Worm (Caenorhabditis elegans): Measurements from ENCODE around the gene C36A4.11.

DNA sequence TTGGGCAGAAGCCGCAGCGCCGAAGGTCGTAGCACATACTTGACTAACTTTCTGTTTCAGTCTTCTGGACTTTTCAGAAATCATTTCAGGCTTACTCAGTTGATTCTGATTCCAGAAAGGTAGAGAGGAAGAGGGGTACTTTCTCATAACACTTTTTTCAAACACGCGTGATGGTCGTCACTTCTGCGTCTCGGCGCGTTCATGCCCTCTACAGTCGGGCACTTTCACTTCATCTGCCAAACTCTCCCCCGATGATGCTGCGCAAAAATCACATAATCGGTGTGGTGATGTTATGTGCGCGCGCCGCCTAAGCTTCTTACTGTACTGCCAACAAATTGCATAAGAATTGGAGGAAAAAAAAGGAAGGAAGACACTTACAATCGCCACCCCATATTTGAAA lies 32.8 kb upstream of the C36A4.11 start:
- no peak for TF ChIP-seq lin-32 (GFP tag; optimal IDR thresholded peaks at IDR 0.05)
- no peak for TF ChIP-seq mep-1 (tag; optimal IDR thresholded peaks at IDR 0.05)
- TF ChIP-seq flh-1 (GFP tag; optimal IDR thresholded peaks at IDR 0.05): no peak
- no peak for TF ChIP-seq nhr-237 (tag; optimal IDR thresholded peaks at IDR 0.05)
- no peak for TF ChIP-seq sptf-1 (tag; optimal IDR thresholded peaks at IDR 0.05)
- no peak for TF ChIP-seq nhr-2 (tag; optimal IDR thresholded peaks at IDR 0.05)
- no peak for TF ChIP-seq lin-13 (tag; optimal IDR thresholded peaks at IDR 0.05)
- TF ChIP-seq ztf-11 (tag; optimal IDR thresholded peaks at IDR 0.05): no peak
- no peak for TF ChIP-seq unc-62 (GFP tag; optimal IDR thresholded peaks at IDR 0.05)
- TF ChIP-seq lsy-2 (tag; optimal IDR thresholded peaks at IDR 0.05): no peak
